Worm (Caenorhabditis elegans) whole organism, L1 larva: ENCODE data around the gene B0280.9.

Experiments
- C34B4.2 ChIP-seq: sonication (generic microtip); optimal IDR thresholded peaks from 2 replicates; lab custom pipeline; 2017; ENCODE audit warnings: mild to moderate bottlenecking, missing genetic modification characterization, missing compliant biosample characterization
- aha-1 ChIP-seq: fragments of 150-350 bp; optimal IDR thresholded peaks from 2 replicates; lab custom pipeline; 2014; ENCODE audit warnings: missing biosample characterization, missing genetic modification characterization
- ama-1 ChIP-seq: fragments of 150-350 bp; optimal IDR thresholded peaks from 2 replicates; lab custom pipeline; 2014
- ceh-63 ChIP-seq: fragments of 200-800 bp; sonication (Bioruptor generic); optimal IDR thresholded peaks from 2 replicates; lab custom pipeline; 2018; ENCODE audit warnings: mild to moderate bottlenecking, missing genetic modification characterization, missing compliant biosample characterization
- ceh-8 ChIP-seq: fragments of 200-800 bp; sonication (Bioruptor generic); optimal IDR thresholded peaks from 2 replicates; lab custom pipeline; 2018; ENCODE audit warnings: mild to moderate bottlenecking, missing genetic modification characterization, moderate library complexity, missing compliant biosample characterization
- ceh-82 ChIP-seq, 3 experiments: fragments of 150-350 bp in 1 of 3; sonication (generic microtip) in 2 of 3; optimal IDR thresholded peaks; 2 replicates each; lab custom pipeline; 2014 to 2017; ENCODE audit warnings: missing biosample characterization in 3 of 3, missing genetic modification characterization in 3 of 3
- ceh-88 ChIP-seq: fragments of 200-800 bp; sonication (Bioruptor generic); IDR thresholded peaks from 2 replicates; pipeline ENCODE4 v1.3.6; 2022; ENCODE audit warnings: missing genetic modification characterization, missing compliant biosample characterization
- ces-1 ChIP-seq: fragments of 150-350 bp; optimal IDR thresholded peaks from 2 replicates; lab custom pipeline; 2014; ENCODE audit warnings: missing biosample characterization, missing genetic modification reagents, missing genetic modification characterization
- dsc-1 ChIP-seq: sonication (generic microtip); optimal IDR thresholded peaks from 2 replicates; lab custom pipeline; 2016; ENCODE audit warnings: mild to moderate bottlenecking, missing genetic modification characterization, missing compliant biosample characterization
- efl-1 ChIP-seq, 4 experiments: fragments of 150-350 bp; optimal IDR thresholded peaks in 3 of 4; peaks in 1 of 4; 1 replicate in 1 of 4; 2 replicates in 3 of 4; lab custom pipeline; 2014; ENCODE audit warnings: missing biosample characterization in 2 of 4, missing genetic modification characterization in 2 of 4, missing genetic modification reagents in 2 of 4
- egl-13 ChIP-seq: sonication (generic microtip); optimal IDR thresholded peaks from 2 replicates; lab custom pipeline; 2016; ENCODE audit warnings: missing genotype, missing genetic modification reagents, missing genetic modification characterization, missing compliant biosample characterization
- elt-2 ChIP-seq: sonication (generic microtip); optimal IDR thresholded peaks from 2 replicates; lab custom pipeline; 2016; ENCODE audit warnings: missing genetic modification characterization, mild to moderate bottlenecking, inconsistent platforms, missing compliant biosample characterization, missing genetic modification reagents
- fkh-4 ChIP-seq: sonication (generic microtip); optimal IDR thresholded peaks from 2 replicates; lab custom pipeline; 2016; ENCODE audit warnings: missing compliant biosample characterization, missing genetic modification characterization, borderline replicate concordance
- fkh-8 ChIP-seq: sonication (generic microtip); optimal IDR thresholded peaks from 2 replicates; lab custom pipeline; 2016; ENCODE audit warnings: mild to moderate bottlenecking, missing genetic modification characterization, missing compliant biosample characterization
- hlh-17 ChIP-seq: fragments of 200-800 bp; sonication (Bioruptor generic); optimal IDR thresholded peaks from 2 replicates; lab custom pipeline; 2018; ENCODE audit warnings: missing genetic modification characterization, mild to moderate bottlenecking, missing compliant biosample characterization, moderate library complexity, borderline replicate concordance
- hpl-2 ChIP-seq: fragments of 150-350 bp; optimal IDR thresholded peaks from 2 replicates; lab custom pipeline; 2014; ENCODE audit warnings: missing biosample characterization, missing genetic modification reagents, missing genetic modification characterization
- irx-1 ChIP-seq: sonication (generic microtip); optimal IDR thresholded peaks from 2 replicates; lab custom pipeline; 2016; ENCODE audit warnings: missing genetic modification characterization, missing compliant biosample characterization
- isw-1 ChIP-seq: fragments of 200-800 bp; sonication (Bioruptor generic); IDR thresholded peaks from 2 replicates; pipeline ENCODE4 v1.3.6; 2022; ENCODE audit warnings: missing genetic modification characterization, missing compliant biosample characterization
- lin-35 ChIP-seq, 2 experiments: fragments of 150-350 bp; optimal IDR thresholded peaks; 2 replicates each; lab custom pipeline; 2014; ENCODE audit warnings: missing biosample characterization in 2 of 2, missing genetic modification characterization in 2 of 2, missing genetic modification reagents in 2 of 2
- lin-39 ChIP-seq: fragments of 150-350 bp; optimal IDR thresholded peaks from 2 replicates; lab custom pipeline; 2014; ENCODE audit warnings: missing biosample characterization, missing genetic modification reagents, missing genetic modification characterization
- lir-3 ChIP-seq: sonication (generic microtip); optimal IDR thresholded peaks from 2 replicates; lab custom pipeline; 2016; ENCODE audit warnings: mild to moderate bottlenecking, missing genetic modification characterization, moderate library complexity, missing compliant biosample characterization; ENCODE audit not compliant: poor library complexity
- lsy-2 ChIP-seq, 2 experiments: fragments of 150-350 bp; optimal IDR thresholded peaks; 2 replicates each; lab custom pipeline; 2014; ENCODE audit warnings: missing biosample characterization in 2 of 2, missing genetic modification characterization in 2 of 2
- mab-9 ChIP-seq: fragments of 200-800 bp; sonication (Bioruptor generic); IDR thresholded peaks from 2 replicates; pipeline ENCODE4 v1.3.6; 2022; ENCODE audit warnings: missing genetic modification reagents, missing genetic modification characterization, missing compliant biosample characterization
- mdl-1 ChIP-seq, 2 experiments: fragments of 150-350 bp; optimal IDR thresholded peaks; 2 replicates each; lab custom pipeline; 2014 to 2017; ENCODE audit warnings: missing biosample characterization in 2 of 2, missing genetic modification characterization in 2 of 2, inconsistent platforms in 1 of 2
- nhr-12 ChIP-seq: sonication (generic microtip); optimal IDR thresholded peaks from 2 replicates; lab custom pipeline; 2017; ENCODE audit warnings: missing biosample characterization, missing genetic modification characterization
- nhr-20 ChIP-seq: sonication (generic microtip); optimal IDR thresholded peaks from 2 replicates; lab custom pipeline; 2016; ENCODE audit warnings: mild to moderate bottlenecking, missing genetic modification characterization, missing compliant biosample characterization
- nhr-28 ChIP-seq: fragments of 150-350 bp; optimal IDR thresholded peaks from 2 replicates; lab custom pipeline; 2014; ENCODE audit warnings: missing biosample characterization, missing genetic modification characterization
- nhr-47 ChIP-seq: sonication (generic microtip); optimal IDR thresholded peaks from 2 replicates; lab custom pipeline; 2016; ENCODE audit warnings: mild to moderate bottlenecking, missing genetic modification characterization, moderate library complexity, missing compliant biosample characterization
- nhr-71 ChIP-seq: sonication (generic microtip); optimal IDR thresholded peaks from 2 replicates; lab custom pipeline; 2016; ENCODE audit warnings: mild to moderate bottlenecking, missing genetic modification characterization, moderate library complexity, missing compliant biosample characterization
- nhr-77 ChIP-seq: fragments of 150-350 bp; optimal IDR thresholded peaks from 2 replicates; lab custom pipeline; 2014; ENCODE audit warnings: missing biosample characterization, missing genetic modification characterization
- nhr-84 ChIP-seq: sonication (generic microtip); optimal IDR thresholded peaks from 2 replicates; lab custom pipeline; 2017; ENCODE audit warnings: missing biosample characterization, missing genetic modification characterization
- nhr-85 ChIP-seq: sonication (generic microtip); peaks from one replicate; lab custom pipeline; 2016; ENCODE audit warnings: missing genetic modification characterization, inconsistent platforms, missing compliant biosample characterization
- pag-3 ChIP-seq: sonication (generic microtip); optimal IDR thresholded peaks from 2 replicates; lab custom pipeline; 2017; ENCODE audit warnings: missing genetic modification characterization, mild to moderate bottlenecking, missing compliant biosample characterization, antibody characterized with exemption, borderline replicate concordance; ENCODE audit not compliant: insufficient read depth
- pax-3 ChIP-seq: fragments of 200-800 bp; sonication (Bioruptor generic); optimal IDR thresholded peaks from 2 replicates; lab custom pipeline; 2018; ENCODE audit warnings: mild to moderate bottlenecking, missing genetic modification characterization, moderate library complexity, missing compliant biosample characterization
- rnt-1 ChIP-seq: sonication (generic microtip); optimal IDR thresholded peaks from 2 replicates; lab custom pipeline; 2016; ENCODE audit warnings: mild to moderate bottlenecking, missing genetic modification characterization, moderate library complexity, missing compliant biosample characterization
- sox-4 ChIP-seq: sonication (generic microtip); optimal IDR thresholded peaks from 2 replicates; lab custom pipeline; 2016; ENCODE audit warnings: missing genetic modification characterization, missing compliant biosample characterization
- swsn-7 ChIP-seq: sonication (generic microtip); optimal IDR thresholded peaks from 2 replicates; lab custom pipeline; 2016; ENCODE audit warnings: missing genetic modification characterization, missing compliant biosample characterization
- tbx-2 ChIP-seq: sonication (generic microtip); optimal IDR thresholded peaks from 2 replicates; lab custom pipeline; 2016; ENCODE audit warnings: missing genetic modification characterization, missing compliant biosample characterization
- unc-62 ChIP-seq: fragments of 150-350 bp; optimal IDR thresholded peaks from 2 replicates; lab custom pipeline; 2014; ENCODE audit warnings: missing biosample characterization, missing genetic modification reagents, missing genetic modification characterization
- unc-98 ChIP-seq: fragments of 200-800 bp; sonication (Bioruptor generic); IDR thresholded peaks from 2 replicates; pipeline ENCODE4 v1.3.6; 2022; ENCODE audit warnings: missing genetic modification characterization, missing compliant biosample characterization
- vab-15 ChIP-seq: sonication (generic microtip); optimal IDR thresholded peaks from 2 replicates; lab custom pipeline; 2017; ENCODE audit warnings: missing genotype, mild to moderate bottlenecking, missing genetic modification characterization, missing compliant biosample characterization
- xbp-1 ChIP-seq: sonication (generic microtip); optimal IDR thresholded peaks from 2 replicates; lab custom pipeline; 2016; ENCODE audit warnings: missing genetic modification characterization, missing compliant biosample characterization
- zag-1 ChIP-seq: fragments of 150-350 bp; optimal IDR thresholded peaks from 2 replicates; lab custom pipeline; 2014; ENCODE audit warnings: missing biosample characterization, missing genetic modification characterization
- zip-4 ChIP-seq: fragments of 200-800 bp; sonication (Bioruptor generic); optimal IDR thresholded peaks from 2 replicates; lab custom pipeline; 2018; ENCODE audit warnings: mild to moderate bottlenecking, missing genetic modification characterization, moderate library complexity, missing compliant biosample characterization

B0280.9 gene

DNA sequence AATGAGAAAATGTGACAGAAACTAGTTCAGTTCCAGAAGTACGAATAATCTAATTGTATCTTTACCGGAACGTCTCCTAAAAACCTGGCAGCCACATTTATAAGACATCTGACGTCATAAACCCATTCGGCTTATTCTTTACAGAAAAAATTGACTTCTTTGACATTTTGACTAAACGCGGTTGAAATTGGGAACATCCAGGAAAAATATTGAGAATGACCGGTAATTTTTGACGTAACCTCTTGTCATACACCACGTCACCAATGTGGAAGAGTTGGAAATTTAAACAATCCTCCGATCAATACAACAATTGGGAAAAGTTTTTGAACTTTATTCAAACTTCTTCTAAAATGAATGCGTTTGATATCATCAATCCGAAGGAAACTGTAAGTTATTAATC, 31.7 kb downstream of the B0280.9 start, which contains the start of gene ZK418.2:
ZK418.2 (plus strand) TSS at position 301 of the 400 bp plus-strand sequence.
- TF ChIP-seq lin-35 (GFP tag; optimal IDR thresholded peaks at IDR 0.05; lab: Kevin White, UChicago) (no peak), lir-3 (tag; lab: Kevin White, UChicago) (no peak)
- TF ChIP-seq, all 84 proteins: peak for 0

DNA sequence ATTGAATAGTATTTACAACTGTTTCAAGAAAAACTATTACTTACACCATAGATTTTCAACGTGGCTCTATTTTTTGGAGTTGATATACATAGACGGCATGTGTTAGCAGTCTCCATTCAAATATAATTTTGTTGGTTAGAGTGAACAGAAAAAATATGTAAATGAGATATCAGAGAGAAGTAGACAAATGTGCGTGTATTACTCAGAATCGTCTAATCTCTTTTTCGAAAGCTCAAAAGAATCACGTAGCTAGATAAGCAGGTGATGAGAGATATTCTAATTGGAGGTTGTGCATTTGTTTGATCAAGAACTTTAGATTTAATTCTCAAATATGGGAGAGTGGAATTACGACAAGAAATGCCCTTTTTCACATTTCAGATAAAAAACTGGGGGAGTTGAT, 32.1 kb downstream of the B0280.9 start, which contains the start of gene ZK418.10:
ZK418.10 (minus strand) TSS at position 148 of the 400 bp plus-strand sequence.
- TF ChIP-seq tbx-2 (tag; lab: Kevin White, UChicago) (no peak), nhr-28 (tag; lab: Kevin White, UChicago) (no peak), pax-3 (peak; percentile 45), nhr-77 (tag; lab: Kevin White, UChicago) (no peak), nhr-20 (tag; lab: Kevin White, UChicago) (peak; percentile 24), ceh-88 (GFP tag; lab: Robert Waterston, UW) (no peak), aha-1 (tag; lab: Kevin White, UChicago) (no peak), ceh-63 (no peak), zip-4 (GFP tag; lab: Kevin White, UChicago) (no peak), lin-39 (no peak), egl-13 (tag; lab: Kevin White, UChicago) (no peak), nhr-85 (tag; lab: Kevin White, UChicago) (no peak), C34B4.2 (tag; lab: Kevin White, UChicago) (no peak), dsc-1 (tag; lab: Kevin White, UChicago) (peak; percentile 97), fkh-8 (tag; lab: Kevin White, UChicago) (peak; percentile 91), mab-9 (GFP tag; lab: Robert Waterston, UW) (no peak), ces-1 (GFP tag; lab: Kevin White, UChicago) (no peak), lin-35 (GFP tag; optimal IDR thresholded peaks at IDR 0.05; lab: Kevin White, UChicago) (no peak), ceh-82 (tag; optimal IDR thresholded peaks at IDR 0.05; lab: Kevin White, UChicago) (no peak), nhr-47 (tag; lab: Kevin White, UChicago) (peak; percentile 67), mdl-1 (tag; optimal IDR thresholded peaks at IDR 0.05; lab: Kevin White, UChicago) (no peak), lir-3 (tag; lab: Kevin White, UChicago) (no peak), sox-4 (tag; lab: Kevin White, UChicago) (peak; percentile 68), irx-1 (tag; lab: Kevin White, UChicago) (no peak), hpl-2 (GFP tag; lab: Kevin White, UChicago) (no peak), pag-3 (tag; lab: Kevin White, UChicago) (no peak), ama-1 (no peak), efl-1 (optimal IDR thresholded peaks at IDR 0.05; lab: Kevin White, UChicago) (no peak), efl-1 (GFP tag; optimal IDR thresholded peaks at IDR 0.05 in 1 of 2; lab: Kevin White, UChicago) (peak in 1 of 2 experiments; percentile 45), lsy-2 (tag; optimal IDR thresholded peaks at IDR 0.05; lab: Kevin White, UChicago) (peak in 1 of 2 experiments; percentile 21), hlh-17 (GFP tag; lab: Kevin White, UChicago) (no peak), unc-98 (GFP tag; lab: Robert Waterston, UW) (no peak), ceh-8 (GFP tag; lab: Kevin White, UChicago) (no peak), unc-62 (no peak), fkh-4 (no peak), isw-1 (GFP tag; lab: Robert Waterston, UW) (no peak), rnt-1 (tag; lab: Kevin White, UChicago) (no peak), zag-1 (no peak), xbp-1 (tag; lab: Kevin White, UChicago) (no peak), elt-2 (tag; lab: Kevin White, UChicago) (no peak), nhr-12 (tag; lab: Kevin White, UChicago) (no peak), vab-15 (tag; lab: Kevin White, UChicago) (no peak), nhr-84 (tag; lab: Kevin White, UChicago) (no peak), nhr-71 (tag; lab: Kevin White, UChicago) (peak; percentile 65), swsn-7 (tag; lab: Kevin White, UChicago) (peak; percentile 35)
